Worm (Caenorhabditis elegans) whole organism, late embryonic: Measurements from ENCODE around the gene ZK643.2.

Experiments
- C08G9.2 ChIP-seq: sonication (generic microtip); optimal IDR thresholded peaks from 2 replicates; lab custom pipeline; 2016; ENCODE audit warnings: mild to moderate bottlenecking, missing genetic modification characterization, moderate library complexity, missing compliant biosample characterization
- C38D4.7 ChIP-seq: fragments of 200-800 bp; sonication (Bioruptor generic); optimal IDR thresholded peaks from 2 replicates; lab custom pipeline; 2018; ENCODE audit warnings: mild to moderate bottlenecking, missing genetic modification characterization, moderate library complexity, missing compliant biosample characterization
- K02D7.2 ChIP-seq: sonication (generic microtip); optimal IDR thresholded peaks from 2 replicates; lab custom pipeline; 2017; ENCODE audit warnings: mild to moderate bottlenecking, missing genetic modification characterization, missing compliant biosample characterization
- T23F11.4 ChIP-seq: fragments of 200-800 bp; sonication (Bioruptor generic); optimal IDR thresholded peaks from 2 replicates; lab custom pipeline; 2018; ENCODE audit warnings: mild to moderate bottlenecking, missing genetic modification characterization, missing compliant biosample characterization
- Y22D7AL.16 ChIP-seq: sonication (generic microtip); optimal IDR thresholded peaks from 2 replicates; lab custom pipeline; 2016; ENCODE audit warnings: missing genetic modification characterization, missing compliant biosample characterization
- ahr-1 ChIP-seq: sonication (generic microtip); optimal IDR thresholded peaks from 2 replicates; lab custom pipeline; 2016; ENCODE audit warnings: missing genetic modification characterization, missing compliant biosample characterization
- ceh-14 ChIP-seq: sonication (generic microtip); optimal IDR thresholded peaks from 2 replicates; lab custom pipeline; 2016; ENCODE audit warnings: missing genotype, missing genetic modification characterization, missing compliant biosample characterization
- ceh-18 ChIP-seq: sonication (generic microtip); optimal IDR thresholded peaks from 2 replicates; lab custom pipeline; 2016; ENCODE audit warnings: missing genetic modification characterization, missing compliant biosample characterization
- ceh-19 ChIP-seq: fragments of 200-800 bp; sonication (Bioruptor generic); optimal IDR thresholded peaks from 2 replicates; lab custom pipeline; 2018; ENCODE audit warnings: mild to moderate bottlenecking, missing genetic modification characterization, missing compliant biosample characterization
- ceh-2 ChIP-seq: sonication (generic microtip); optimal IDR thresholded peaks from 2 replicates; lab custom pipeline; 2016; ENCODE audit warnings: missing genotype, missing genetic modification characterization, missing compliant biosample characterization
- ceh-22 ChIP-seq: sonication (generic microtip); optimal IDR thresholded peaks from 2 replicates; lab custom pipeline; 2017; ENCODE audit warnings: missing biosample characterization, missing genetic modification characterization
- ceh-30 ChIP-seq: fragments of 150-350 bp; optimal IDR thresholded peaks from 2 replicates; lab custom pipeline; 2014; ENCODE audit warnings: missing biosample characterization, missing genetic modification characterization
- ceh-34 ChIP-seq: sonication (generic microtip); optimal IDR thresholded peaks from 2 replicates; lab custom pipeline; 2016; ENCODE audit warnings: mild to moderate bottlenecking, missing genetic modification characterization, missing compliant biosample characterization
- ceh-45 ChIP-seq: fragments of 200-800 bp; sonication (Bioruptor generic); IDR thresholded peaks from 2 replicates; pipeline ENCODE4 v1.3.6; 2022; ENCODE audit warnings: missing genetic modification reagents, missing genetic modification characterization, missing compliant biosample characterization
- ceh-48 ChIP-seq: sonication (generic microtip); optimal IDR thresholded peaks from 2 replicates; lab custom pipeline; 2016; ENCODE audit warnings: missing genetic modification characterization, inconsistent platforms, missing compliant biosample characterization
- ceh-9 ChIP-seq: sonication (generic microtip); optimal IDR thresholded peaks from 2 replicates; lab custom pipeline; 2016; ENCODE audit warnings: mild to moderate bottlenecking, missing genetic modification characterization, inconsistent platforms, missing compliant biosample characterization
- dmd-4 ChIP-seq: sonication (generic microtip); optimal IDR thresholded peaks from 2 replicates; lab custom pipeline; 2016; ENCODE audit warnings: borderline replicate concordance, missing genetic modification characterization, missing compliant biosample characterization
- elt-2 ChIP-seq: sonication (generic microtip); optimal IDR thresholded peaks from 2 replicates; lab custom pipeline; 2016; ENCODE audit warnings: missing genetic modification reagents, missing genetic modification characterization, missing compliant biosample characterization
- elt-4 ChIP-seq: sonication (generic microtip); optimal IDR thresholded peaks from 2 replicates; lab custom pipeline; 2016; ENCODE audit warnings: missing genetic modification characterization, missing compliant biosample characterization
- eyg-1 ChIP-seq: sonication (generic microtip); optimal IDR thresholded peaks from 2 replicates; lab custom pipeline; 2016; ENCODE audit warnings: missing genotype, missing genetic modification characterization, missing compliant biosample characterization
- fkh-10 ChIP-seq: fragments of 150-350 bp; optimal IDR thresholded peaks from 2 replicates; lab custom pipeline; 2014; ENCODE audit warnings: missing biosample characterization, missing genetic modification reagents, missing genetic modification characterization
- hlh-13 ChIP-seq: fragments of 200-800 bp; sonication (Bioruptor generic); optimal IDR thresholded peaks from 2 replicates; lab custom pipeline; 2018; ENCODE audit warnings: mild to moderate bottlenecking, missing genetic modification characterization, missing compliant biosample characterization
- hlh-15 ChIP-seq: sonication (generic microtip); optimal IDR thresholded peaks from 2 replicates; lab custom pipeline; 2016; ENCODE audit warnings: missing genetic modification characterization, missing compliant biosample characterization
- hlh-6 ChIP-seq: sonication (generic microtip); optimal IDR thresholded peaks from 2 replicates; lab custom pipeline; 2016; ENCODE audit warnings: missing genotype, missing genetic modification characterization, missing compliant biosample characterization
- hlh-8 ChIP-seq: sonication (generic microtip); optimal IDR thresholded peaks from 2 replicates; lab custom pipeline; 2016; ENCODE audit warnings: missing genotype, missing genetic modification characterization, missing compliant biosample characterization
- lin-11 ChIP-seq: fragments of 200-800 bp; sonication (Bioruptor generic); optimal IDR thresholded peaks from 2 replicates; lab custom pipeline; 2018; ENCODE audit warnings: mild to moderate bottlenecking, missing genetic modification characterization, missing compliant biosample characterization
- madf-2 ChIP-seq: sonication (generic microtip); optimal IDR thresholded peaks from 2 replicates; lab custom pipeline; 2017; ENCODE audit warnings: missing genetic modification characterization, missing compliant biosample characterization
- mec-3 ChIP-seq: sonication (generic microtip); optimal IDR thresholded peaks from 2 replicates; lab custom pipeline; 2016; ENCODE audit warnings: borderline replicate concordance, missing genetic modification characterization, missing compliant biosample characterization
- nfya-1 ChIP-seq: sonication (generic microtip); optimal IDR thresholded peaks from 2 replicates; lab custom pipeline; 2017; ENCODE audit warnings: missing genetic modification characterization, mild to moderate bottlenecking, missing compliant biosample characterization, antibody characterized with exemption, moderate library complexity
- nhr-11 ChIP-seq: fragments of 150-350 bp; optimal IDR thresholded peaks from 2 replicates; lab custom pipeline; 2014; ENCODE audit warnings: missing biosample characterization, missing genetic modification characterization
- nhr-232 ChIP-seq: sonication (generic microtip); optimal IDR thresholded peaks from 2 replicates; lab custom pipeline; 2016; ENCODE audit warnings: missing genetic modification characterization, missing compliant biosample characterization
- npax-4 ChIP-seq: sonication (generic microtip); optimal IDR thresholded peaks from 2 replicates; lab custom pipeline; 2016; ENCODE audit warnings: missing genetic modification characterization, missing compliant biosample characterization
- pat-9 ChIP-seq: fragments of 200-800 bp; sonication (Bioruptor generic); optimal IDR thresholded peaks from 2 replicates; lab custom pipeline; 2018; ENCODE audit warnings: mild to moderate bottlenecking, missing genetic modification characterization, moderate library complexity, missing compliant biosample characterization
- pros-1 ChIP-seq: fragments of 150-350 bp; optimal IDR thresholded peaks from 2 replicates; lab custom pipeline; 2014; ENCODE audit warnings: missing biosample characterization, missing genetic modification reagents, missing genetic modification characterization
- rnt-1 ChIP-seq: sonication (generic microtip); optimal IDR thresholded peaks from 2 replicates; lab custom pipeline; 2016; ENCODE audit warnings: missing genetic modification characterization, missing compliant biosample characterization
- sox-4 ChIP-seq: sonication (generic microtip); optimal IDR thresholded peaks from 2 replicates; lab custom pipeline; 2017; ENCODE audit warnings: mild to moderate bottlenecking, missing genetic modification characterization, inconsistent platforms, missing compliant biosample characterization
- syd-9 ChIP-seq: sonication (generic microtip); optimal IDR thresholded peaks from 2 replicates; lab custom pipeline; 2016; ENCODE audit warnings: mild to moderate bottlenecking, missing genetic modification characterization, moderate library complexity, missing compliant biosample characterization
- tbx-2 ChIP-seq: sonication (generic microtip); optimal IDR thresholded peaks from 2 replicates; lab custom pipeline; 2016; ENCODE audit warnings: missing genetic modification characterization, missing compliant biosample characterization
- tbx-7 ChIP-seq: sonication (generic microtip); optimal IDR thresholded peaks from 2 replicates; lab custom pipeline; 2016; ENCODE audit warnings: missing genotype, missing genetic modification characterization, missing compliant biosample characterization
- unc-3 ChIP-seq, 2 experiments: fragments of 200-800 bp in 1 of 2; sonication (Bioruptor generic) in 1 of 2; sonication (generic microtip) in 1 of 2; conservative IDR thresholded peaks in 1 of 2; optimal IDR thresholded peaks in 1 of 2; 2 replicates each; pipeline versions ENCODE4 v1.3.6 to Lab custom; 2016 to 2022; ENCODE audit warnings: missing compliant biosample characterization in 2 of 2, missing genetic modification characterization in 2 of 2, missing genetic modification reagents in 1 of 2
- unc-55 ChIP-seq: sonication (generic microtip); optimal IDR thresholded peaks from 2 replicates; lab custom pipeline; 2017; ENCODE audit warnings: missing biosample characterization, missing genetic modification reagents, missing genetic modification characterization
- ztf-16 ChIP-seq: sonication (generic microtip); optimal IDR thresholded peaks from 2 replicates; lab custom pipeline; 2017; ENCODE audit warnings: missing genetic modification characterization, missing compliant biosample characterization

ZK643.2 gene

ce11 chrIII:8971255-8972020 is 15.1 kb downstream of the ZK643.2 start, which contains the start of the genes eif-3.D and R08D7.4 (continued):
- TF ChIP-seq ceh-45 (no peak), ztf-16 (no peak), hlh-8 (tag; lab: Kevin White, UChicago) (no peak), ceh-2 (tag; lab: Kevin White, UChicago) (peak; percentile 36), sox-4 (tag; lab: Kevin White, UChicago) (peak; percentile 31), eyg-1 (no peak), npax-4 (tag; lab: Kevin White, UChicago) (no peak), unc-55 (GFP tag; lab: Kevin White, UChicago) (no peak), lin-11 (tag; lab: Kevin White, UChicago) (peak; percentile 49), hlh-13 (GFP tag; lab: Kevin White, UChicago) (no peak), nhr-232 (tag; lab: Kevin White, UChicago) (peak; percentile 20), hlh-6 (tag; lab: Kevin White, UChicago) (no peak), ceh-18 (tag; lab: Kevin White, UChicago) (peak; percentile 19), fkh-10 (GFP tag; lab: Kevin White, UChicago) (no peak), Y22D7AL.16 (tag; lab: Kevin White, UChicago) (no peak), madf-2 (tag; lab: Kevin White, UChicago) (peak; percentile 48), unc-3 (GFP tag; conservative IDR thresholded peaks at IDR 0.05; lab: Robert Waterston, UW) (no peak), unc-3 (tag; optimal IDR thresholded peaks at IDR 0.05; lab: Kevin White, UChicago) (peak; percentile 3)
- TF ChIP-seq, all 69 proteins: peak for 24

ce11 chrIII:8973163-8973562 is 16.8 kb downstream of the ZK643.2 start:
- TF ChIP-seq ceh-48 (tag; lab: Kevin White, UChicago) (no peak), tbx-2 (tag; lab: Kevin White, UChicago) (no peak), K02D7.2 (tag; lab: Kevin White, UChicago) (no peak), fkh-10 (GFP tag; lab: Kevin White, UChicago) (no peak), ztf-16 (no peak), npax-4 (tag; lab: Kevin White, UChicago) (no peak), tbx-7 (tag; lab: Kevin White, UChicago) (no peak), ceh-14 (tag; lab: Kevin White, UChicago) (no peak), sox-4 (tag; lab: Kevin White, UChicago) (no peak), C08G9.2 (tag; lab: Kevin White, UChicago) (no peak), C38D4.7 (GFP tag; lab: Kevin White, UChicago) (no peak), nfya-1 (tag; lab: Kevin White, UChicago) (no peak), mec-3 (tag; lab: Kevin White, UChicago) (no peak), T23F11.4 (no peak), elt-2 (tag; lab: Kevin White, UChicago) (no peak), hlh-15 (tag; lab: Kevin White, UChicago) (no peak), pros-1 (no peak), ceh-30 (tag; lab: Kevin White, UChicago) (no peak), lin-11 (tag; lab: Kevin White, UChicago) (no peak)

- TF ChIP-seq rnt-1 (tag; lab: Kevin White, UChicago): no peak
- TF ChIP-seq syd-9 (tag; lab: Kevin White, UChicago): no peak
- TF ChIP-seq dmd-4 (tag; lab: Kevin White, UChicago): no peak
- no peak for TF ChIP-seq ahr-1 (tag; lab: Kevin White, UChicago)
- TF ChIP-seq ceh-45: no peak
- TF ChIP-seq nfya-1 (tag; lab: Kevin White, UChicago): no peak
- TF ChIP-seq ceh-22 (tag; lab: Kevin White, UChicago): no peak
- TF ChIP-seq pat-9: no peak
- no peak for TF ChIP-seq hlh-6 (tag; lab: Kevin White, UChicago)
- no peak for TF ChIP-seq nhr-11 (tag; lab: Kevin White, UChicago)
- no peak for TF ChIP-seq ceh-19
- no peak for TF ChIP-seq elt-4
- no peak for TF ChIP-seq npax-4 (tag; lab: Kevin White, UChicago)
- no peak for TF ChIP-seq eyg-1
- TF ChIP-seq ceh-34 (tag; lab: Kevin White, UChicago): no peak
- no peak for TF ChIP-seq ceh-9 (tag; lab: Kevin White, UChicago)
- TF ChIP-seq pros-1: no peak
- TF ChIP-seq ztf-16: no peak
Observed at ce11 chrIII:8973826-8974225, 17.5 kb downstream of the ZK643.2 start, which contains the start of gene R08D7.5. R08D7.5 (plus strand) TSS chrIII:8974126.
